Worm (Caenorhabditis elegans) whole organism, mixed stage, embryonic: Measurements from ENCODE around the gene nfi-1.

Experiments
- M03D4.4 ChIP-seq: sonication (generic microtip); optimal IDR thresholded peaks from 2 replicates; lab custom pipeline; 2017; ENCODE audit warnings: mild to moderate bottlenecking, missing genetic modification characterization, missing compliant biosample characterization
- lin-13 ChIP-seq: fragments of 150-350 bp; optimal IDR thresholded peaks from 2 replicates; lab custom pipeline; 2014; ENCODE audit warnings: missing biosample characterization, missing genetic modification characterization
- nhr-12 ChIP-seq: fragments of 150-350 bp; optimal IDR thresholded peaks from 2 replicates; lab custom pipeline; 2014; ENCODE audit warnings: missing biosample characterization, missing genetic modification characterization
- nhr-237 ChIP-seq: fragments of 150-350 bp; optimal IDR thresholded peaks from 2 replicates; lab custom pipeline; 2014; ENCODE audit warnings: missing biosample characterization, missing genetic modification characterization
- snpc-4 ChIP-seq: fragments of 150-350 bp; optimal IDR thresholded peaks from 2 replicates; lab custom pipeline; 2014; ENCODE audit warnings: missing biosample characterization, missing genetic modification characterization
- zip-8 ChIP-seq: fragments of 150-350 bp; optimal IDR thresholded peaks from 2 replicates; lab custom pipeline; 2014; ENCODE audit warnings: missing biosample characterization, missing genetic modification characterization

- TF ChIP-seq lin-13 (tag; lab: Kevin White, UChicago) (no peak), snpc-4 (no peak), nhr-237 (tag; lab: Kevin White, UChicago) (peak; percentile 46), nhr-12 (tag; lab: Kevin White, UChicago) (no peak), zip-8 (tag; lab: Kevin White, UChicago) (no peak), M03D4.4 (tag; lab: Kevin White, UChicago) (no peak)
These were observed 8.8 kb upstream of the nfi-1 start, which contains the start of gene ZK1290.5 for ce11 chrII:7529078-7529683.
